Worm (Caenorhabditis elegans) whole organism, mixed stage, embryonic: ENCODE results near the gene msp-74.

ENCODE experiments used
- blmp-1 ChIP-seq: fragments of 150-350 bp; optimal IDR thresholded peaks from 2 replicates; lab custom pipeline; 2014; ENCODE audit warnings: missing biosample characterization, missing genetic modification characterization
- ceh-83 ChIP-seq: fragments of 200-800 bp; sonication (Bioruptor generic); optimal IDR thresholded peaks from 2 replicates; lab custom pipeline; 2018; ENCODE audit warnings: mild to moderate bottlenecking, missing genetic modification characterization, missing compliant biosample characterization
- elt-1 ChIP-seq: sonication (generic microtip); optimal IDR thresholded peaks from 2 replicates; lab custom pipeline; 2017; ENCODE audit warnings: missing genetic modification characterization, mild to moderate bottlenecking, missing compliant biosample characterization, antibody characterized with exemption, moderate library complexity, borderline replicate concordance; ENCODE audit not compliant: insufficient read depth
- elt-3 ChIP-seq: fragments of 150-350 bp; optimal IDR thresholded peaks from 2 replicates; lab custom pipeline; 2014; ENCODE audit warnings: missing biosample characterization, missing genetic modification characterization
- lin-13 ChIP-seq: fragments of 150-350 bp; optimal IDR thresholded peaks from 2 replicates; lab custom pipeline; 2014; ENCODE audit warnings: missing biosample characterization, missing genetic modification characterization
- mab-5 ChIP-seq: fragments of 150-350 bp; optimal IDR thresholded peaks from 2 replicates; lab custom pipeline; 2014; ENCODE audit warnings: missing biosample characterization, missing genetic modification characterization
- nhr-12 ChIP-seq: fragments of 150-350 bp; optimal IDR thresholded peaks from 2 replicates; lab custom pipeline; 2014; ENCODE audit warnings: missing biosample characterization, missing genetic modification characterization
- pha-4 ChIP-seq: fragments of 150-350 bp; optimal IDR thresholded peaks from 2 replicates; lab custom pipeline; 2018; ENCODE audit warnings: missing biosample characterization, missing genetic modification reagents, missing genetic modification characterization
- sem-2 ChIP-seq: fragments of 200-800 bp; sonication (Bioruptor generic); optimal IDR thresholded peaks from 2 replicates; lab custom pipeline; 2018; ENCODE audit warnings: mild to moderate bottlenecking, missing genetic modification characterization, missing compliant biosample characterization
- snpc-4 ChIP-seq: fragments of 150-350 bp; optimal IDR thresholded peaks from 2 replicates; lab custom pipeline; 2014; ENCODE audit warnings: missing biosample characterization, missing genetic modification characterization
- sptf-1 ChIP-seq: sonication (generic microtip); optimal IDR thresholded peaks from 2 replicates; lab custom pipeline; 2017; ENCODE audit warnings: mild to moderate bottlenecking, missing genetic modification characterization, moderate library complexity, missing compliant biosample characterization
- unc-39 ChIP-seq: fragments of 150-350 bp; optimal IDR thresholded peaks from 2 replicates; lab custom pipeline; 2014; ENCODE audit warnings: missing biosample characterization, missing genetic modification characterization

ce11 chrII:5066967-5067366 lies 48.2 kb downstream of the msp-74 start:
- no peak for TF ChIP-seq sem-2
- TF ChIP-seq sptf-1: no peak
- TF ChIP-seq elt-1 (tag; lab: Kevin White, UChicago): no peak
- no peak for TF ChIP-seq unc-39 (tag; lab: Kevin White, UChicago)
- no peak for TF ChIP-seq mab-5 (tag; lab: Kevin White, UChicago)
- no peak for TF ChIP-seq ceh-83 (GFP tag; lab: Kevin White, UChicago)
- TF ChIP-seq blmp-1 (tag; lab: Kevin White, UChicago): no peak
- no peak for TF ChIP-seq snpc-4 (tag; lab: Kevin White, UChicago)
- TF ChIP-seq pha-4 (tag; lab: Kevin White, UChicago): no peak
- no peak for TF ChIP-seq lin-13 (tag; lab: Kevin White, UChicago)
- no peak for TF ChIP-seq elt-3 (tag; lab: Kevin White, UChicago)
- TF ChIP-seq nhr-12: no peak
